Worm (Caenorhabditis elegans) whole organism, L2 larva: ENCODE data around the gene ifas-2.

Experiments
- C34F6.9 ChIP-seq: fragments of 150-350 bp; optimal IDR thresholded peaks from 2 replicates; lab custom pipeline; 2014; ENCODE audit warnings: missing biosample characterization, missing genetic modification characterization
- F13H6.1 ChIP-seq: sonication (generic microtip); optimal IDR thresholded peaks from 2 replicates; lab custom pipeline; 2016; ENCODE audit warnings: missing genetic modification characterization, missing compliant biosample characterization
- alr-1 ChIP-seq: fragments of 150-350 bp; optimal IDR thresholded peaks from 2 replicates; lab custom pipeline; 2014; ENCODE audit warnings: missing biosample characterization, missing genetic modification characterization
- aly-2 ChIP-seq: fragments of 150-350 bp; optimal IDR thresholded peaks from 2 replicates; lab custom pipeline; 2014; ENCODE audit warnings: missing biosample characterization, missing genetic modification characterization
- ama-1 ChIP-seq: fragments of 150-350 bp; optimal IDR thresholded peaks from 2 replicates; lab custom pipeline; 2018; ENCODE audit warnings: inconsistent platforms
- blmp-1 ChIP-seq: sonication (generic microtip); optimal IDR thresholded peaks from 2 replicates; lab custom pipeline; 2017; ENCODE audit warnings: missing genetic modification characterization, mild to moderate bottlenecking, missing compliant biosample characterization, antibody characterized with exemption, moderate library complexity; ENCODE audit not compliant: insufficient read depth
- ceh-82 ChIP-seq: fragments of 150-350 bp; optimal IDR thresholded peaks from 2 replicates; lab custom pipeline; 2014; ENCODE audit warnings: missing biosample characterization, missing genetic modification characterization
- dmd-4 ChIP-seq: sonication (generic microtip); optimal IDR thresholded peaks from 2 replicates; lab custom pipeline; 2017; ENCODE audit warnings: missing biosample characterization, missing genetic modification characterization
- egl-27 ChIP-seq: sonication (generic microtip); optimal IDR thresholded peaks from 3 replicates; lab custom pipeline; 2017; ENCODE audit warnings: missing biosample characterization, missing genetic modification reagents, missing genetic modification characterization
- elt-3 ChIP-seq: sonication (generic microtip); optimal IDR thresholded peaks from 2 replicates; lab custom pipeline; 2017; ENCODE audit warnings: missing biosample characterization, missing genetic modification characterization
- lin-11 ChIP-seq: fragments of 150-350 bp; sonication (generic microtip); optimal IDR thresholded peaks from 2 replicates; lab custom pipeline; 2014; ENCODE audit warnings: missing biosample characterization, missing genetic modification characterization, inconsistent platforms, mixed read lengths
- lin-39 ChIP-seq: fragments of 150-350 bp; optimal IDR thresholded peaks from 2 replicates; lab custom pipeline; 2014; ENCODE audit warnings: missing biosample characterization, missing genetic modification reagents, missing genetic modification characterization
- lsy-2 ChIP-seq, 2 experiments: fragments of 150-350 bp in 1 of 2; sonication (generic microtip) in 1 of 2; optimal IDR thresholded peaks; 2 replicates each; lab custom pipeline; 2014 to 2017; ENCODE audit warnings: missing biosample characterization in 2 of 2, missing genetic modification characterization in 2 of 2
- mbf-1 ChIP-seq: sonication (generic microtip); optimal IDR thresholded peaks from 2 replicates; lab custom pipeline; 2017; ENCODE audit warnings: missing biosample characterization, missing genetic modification characterization
- nhr-10 ChIP-seq: sonication (generic microtip); optimal IDR thresholded peaks from 2 replicates; lab custom pipeline; 2017; ENCODE audit warnings: missing biosample characterization, missing genetic modification characterization
- nhr-11 ChIP-seq: fragments of 150-350 bp; optimal IDR thresholded peaks from 2 replicates; lab custom pipeline; 2014; ENCODE audit warnings: missing biosample characterization, missing genetic modification characterization
- nhr-12 ChIP-seq: fragments of 150-350 bp; optimal IDR thresholded peaks from 2 replicates; lab custom pipeline; 2014; ENCODE audit warnings: missing biosample characterization, missing genetic modification characterization
- nhr-23 ChIP-seq: fragments of 150-350 bp; optimal IDR thresholded peaks from 2 replicates; lab custom pipeline; 2014; ENCODE audit warnings: missing biosample characterization, missing genetic modification reagents, missing genetic modification characterization
- nhr-237 ChIP-seq: fragments of 150-350 bp; optimal IDR thresholded peaks from 2 replicates; lab custom pipeline; 2014; ENCODE audit warnings: missing biosample characterization, missing genetic modification characterization
- nhr-25 ChIP-seq: fragments of 150-350 bp; sonication (generic microtip); optimal IDR thresholded peaks from 3 replicates; lab custom pipeline; 2014; ENCODE audit warnings: missing biosample characterization, missing genetic modification characterization
- nhr-6 ChIP-seq: fragments of 150-350 bp; optimal IDR thresholded peaks from 2 replicates; lab custom pipeline; 2014; ENCODE audit warnings: missing biosample characterization, missing genetic modification characterization
- nhr-77 ChIP-seq: fragments of 150-350 bp; optimal IDR thresholded peaks from 2 replicates; lab custom pipeline; 2014; ENCODE audit warnings: missing biosample characterization, missing genetic modification characterization
- peb-1 ChIP-seq: fragments of 150-350 bp; optimal IDR thresholded peaks from 2 replicates; lab custom pipeline; 2014; ENCODE audit warnings: missing biosample characterization, missing genetic modification characterization
- sem-4 ChIP-seq: fragments of 150-350 bp; optimal IDR thresholded peaks from 2 replicates; lab custom pipeline; 2014; ENCODE audit warnings: missing biosample characterization, missing genetic modification reagents, missing genetic modification characterization
- skn-1 ChIP-seq: sonication (generic microtip); optimal IDR thresholded peaks from 2 replicates; lab custom pipeline; 2017; ENCODE audit warnings: missing biosample characterization, missing genetic modification characterization
- sma-3 ChIP-seq: sonication (generic microtip); optimal IDR thresholded peaks from 2 replicates; lab custom pipeline; 2016; ENCODE audit warnings: missing genetic modification reagents, missing genetic modification characterization, missing compliant biosample characterization
- sma-9 ChIP-seq, 2 experiments: fragments of 150-350 bp in 1 of 2; sonication (generic microtip) in 1 of 2; optimal IDR thresholded peaks; 2 replicates each; lab custom pipeline; 2014 to 2016; ENCODE audit warnings: missing genetic modification characterization in 2 of 2, mild to moderate bottlenecking in 1 of 2, missing biosample characterization in 1 of 2, missing compliant biosample characterization in 1 of 2, missing genetic modification reagents in 1 of 2, moderate library complexity in 1 of 2
- snpc-4 ChIP-seq: fragments of 150-350 bp; optimal IDR thresholded peaks from 2 replicates; lab custom pipeline; 2014; ENCODE audit warnings: missing biosample characterization, missing genetic modification characterization
- unc-39 ChIP-seq: fragments of 150-350 bp; optimal IDR thresholded peaks from 2 replicates; lab custom pipeline; 2014; ENCODE audit warnings: missing biosample characterization, missing genetic modification characterization
- unc-62 ChIP-seq: fragments of 150-350 bp; optimal IDR thresholded peaks from 2 replicates; lab custom pipeline; 2014; ENCODE audit warnings: missing biosample characterization, missing genetic modification reagents, missing genetic modification characterization
- zag-1 ChIP-seq: fragments of 150-350 bp; optimal IDR thresholded peaks from 2 replicates; lab custom pipeline; 2014; ENCODE audit warnings: missing biosample characterization, missing genetic modification characterization
- ztf-11 ChIP-seq: sonication (generic microtip); optimal IDR thresholded peaks from 2 replicates; lab custom pipeline; 2017; ENCODE audit warnings: missing biosample characterization, missing genetic modification characterization
- ztf-4 ChIP-seq: fragments of 150-350 bp; optimal IDR thresholded peaks from 2 replicates; lab custom pipeline; 2014; ENCODE audit warnings: missing biosample characterization, missing genetic modification characterization

The ifas-2 gene

DNA sequence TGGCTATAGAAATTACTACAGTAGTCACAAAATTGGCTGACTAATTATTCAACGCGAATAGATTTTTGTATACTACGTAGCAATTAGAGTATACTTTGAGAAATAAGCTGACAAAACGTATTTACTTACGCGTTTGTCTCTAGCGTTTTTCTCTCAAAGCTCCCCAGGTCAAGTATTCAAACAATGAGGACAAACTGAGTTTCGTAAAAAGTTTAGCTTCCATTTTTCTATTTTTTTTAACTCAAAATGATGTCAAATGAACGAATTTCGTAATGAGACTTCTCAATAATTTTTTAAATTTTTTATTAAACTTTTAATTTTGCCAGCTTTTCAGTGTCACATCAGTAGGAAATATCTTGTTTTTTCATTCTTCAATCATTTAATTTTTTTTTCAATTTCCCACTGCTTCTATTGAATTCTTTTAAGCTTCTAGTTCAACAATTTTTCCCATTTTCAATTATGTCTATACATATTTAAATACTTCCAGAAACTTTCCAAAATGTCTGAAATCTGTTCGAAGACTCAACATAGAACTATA lies at the start of gene ifas-2, which contains the start of gene fbxa-44:
ifas-2 (minus strand) TSS at position 101 of the 538 bp plus-strand sequence.
fbxa-44 (plus strand) TSS at position 488 of the 538 bp plus-strand sequence.
- no peak for TF ChIP-seq nhr-6 (tag; lab: Kevin White, UChicago)
- no peak for TF ChIP-seq egl-27 (tag; lab: Kevin White, UChicago)
- TF ChIP-seq alr-1 (tag; lab: Kevin White, UChicago) = no peak
- TF ChIP-seq ztf-11 = no peak

ce11 chrV:16927345-16927744 lies 38.7 kb upstream of the ifas-2 start, which contains the start of gene Y102A5C.36:
TSS of gene Y102A5C.36 (minus strand) at chrV:16927445.
- no peak for TF ChIP-seq sma-9 (GFP tag; optimal IDR thresholded peaks at IDR 0.05; lab: Kevin White, UChicago)
- no peak for TF ChIP-seq sma-9 (tag; optimal IDR thresholded peaks at IDR 0.05; lab: Kevin White, UChicago)
- TF ChIP-seq nhr-11 (tag; lab: Kevin White, UChicago) = no peak
- no peak for TF ChIP-seq nhr-77
- no peak for TF ChIP-seq ztf-11
- no peak for TF ChIP-seq mbf-1 (tag; lab: Kevin White, UChicago)
- no peak for TF ChIP-seq nhr-10
- TF ChIP-seq blmp-1 (tag; lab: Kevin White, UChicago) = no peak
- TF ChIP-seq nhr-237 = no peak
- TF ChIP-seq lin-11 (tag; lab: Kevin White, UChicago) = no peak
- TF ChIP-seq lsy-2 (tag; optimal IDR thresholded peaks at IDR 0.05; lab: Kevin White, UChicago) = no peak
- TF ChIP-seq C34F6.9 (tag; lab: Kevin White, UChicago) = no peak
- no peak for TF ChIP-seq nhr-23 (tag; lab: Kevin White, UChicago)

ce11 chrV:16921952-16922351 lies 33.3 kb upstream of the ifas-2 start, which contains the start of gene Y102A5C.4:
TSS of gene Y102A5C.4 (plus strand) at chrV:16922252.
- no peak for TF ChIP-seq lin-11 (tag; lab: Kevin White, UChicago)
- TF ChIP-seq zag-1 = no peak
- no peak for TF ChIP-seq C34F6.9 (tag; lab: Kevin White, UChicago)
- no peak for TF ChIP-seq ztf-4 (tag; lab: Kevin White, UChicago)
- no peak for TF ChIP-seq ama-1 (lab: Kevin White, UChicago)
- TF ChIP-seq sma-3 (GFP tag; lab: Kevin White, UChicago) = no peak
- TF ChIP-seq peb-1 (tag; lab: Kevin White, UChicago) = no peak
- no peak for TF ChIP-seq nhr-11 (tag; lab: Kevin White, UChicago)
- no peak for TF ChIP-seq unc-62

DNA sequence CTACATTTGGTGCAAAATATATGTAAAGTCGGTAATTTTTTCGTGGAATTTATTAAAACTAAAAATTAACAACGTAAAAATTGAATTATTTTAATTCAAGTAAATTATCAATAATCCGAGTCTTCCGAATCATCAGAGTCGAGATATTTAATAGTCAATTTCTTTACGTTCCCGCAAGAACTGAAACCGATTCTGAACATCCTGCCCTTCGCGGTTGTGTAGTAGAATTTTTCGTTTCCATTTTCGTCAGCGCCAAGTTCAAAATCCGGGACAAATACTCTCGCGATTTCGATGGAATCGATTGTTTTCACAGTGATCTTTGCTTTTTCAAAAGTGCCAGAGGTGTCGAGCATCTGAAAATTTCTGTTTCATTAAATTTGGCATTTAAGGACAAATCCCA lies 31.0 kb upstream of the ifas-2 start:
- TF ChIP-seq C34F6.9 (tag; lab: Kevin White, UChicago) (no peak), nhr-12 (tag; lab: Kevin White, UChicago) (no peak), dmd-4 (tag; lab: Kevin White, UChicago) (no peak), sma-3 (GFP tag; lab: Kevin White, UChicago) (no peak), aly-2 (tag; lab: Kevin White, UChicago) (no peak)

- no peak for TF ChIP-seq skn-1
- TF ChIP-seq zag-1 = no peak
- TF ChIP-seq blmp-1 (tag; lab: Kevin White, UChicago) = no peak
- TF ChIP-seq unc-39 (tag; lab: Kevin White, UChicago) = no peak
- TF ChIP-seq F13H6.1 (tag; lab: Kevin White, UChicago) = no peak
- TF ChIP-seq nhr-11 (tag; lab: Kevin White, UChicago) = no peak
- no peak for TF ChIP-seq snpc-4 (tag; lab: Kevin White, UChicago)
- TF ChIP-seq nhr-25 = no peak
- TF ChIP-seq sem-4 (tag; lab: Kevin White, UChicago) = no peak
- no peak for TF ChIP-seq nhr-23 (tag; lab: Kevin White, UChicago)
- TF ChIP-seq ztf-4 (tag; lab: Kevin White, UChicago) = no peak
- no peak for TF ChIP-seq egl-27 (tag; lab: Kevin White, UChicago)
- TF ChIP-seq ama-1 (lab: Kevin White, UChicago) = no peak
- no peak for TF ChIP-seq ceh-82 (tag; lab: Kevin White, UChicago)
- TF ChIP-seq elt-3 (tag; lab: Kevin White, UChicago) = no peak
- no peak for TF ChIP-seq ztf-11
- TF ChIP-seq aly-2 (tag; lab: Kevin White, UChicago) = no peak
- TF ChIP-seq lin-39 = no peak
Observed at ce11 chrV:16918378-16918777, 29.7 kb upstream of the ifas-2 start, which contains the start of the genes fbxa-206 and Y102A5C.2. TSS of gene fbxa-206 (minus strand) at chrV:16918478. TSS of gene Y102A5C.2 (plus strand) at chrV:16918731.
